Worm (Caenorhabditis elegans) whole organism, L2 larva: ENCODE data around the gene spig-8.
"Not testable (repeated sequence)": the region's sequence is repeated elsewhere in the genome, so short reads cannot be mapped to it uniquely, and the experiment has no call there.

ENCODE experiments used
- aly-2 ChIP-seq: fragments of 150-350 bp; optimal IDR thresholded peaks from 2 replicates; lab custom pipeline; 2014; ENCODE audit warnings: missing biosample characterization, missing genetic modification characterization
- blmp-1 ChIP-seq: sonication (generic microtip); optimal IDR thresholded peaks from 2 replicates; lab custom pipeline; 2017; ENCODE audit warnings: missing genetic modification characterization, mild to moderate bottlenecking, missing compliant biosample characterization, antibody characterized with exemption, moderate library complexity; ENCODE audit not compliant: insufficient read depth
- ceh-82 ChIP-seq: fragments of 150-350 bp; optimal IDR thresholded peaks from 2 replicates; lab custom pipeline; 2014; ENCODE audit warnings: missing biosample characterization, missing genetic modification characterization
- dmd-4 ChIP-seq: sonication (generic microtip); optimal IDR thresholded peaks from 2 replicates; lab custom pipeline; 2017; ENCODE audit warnings: missing biosample characterization, missing genetic modification characterization
- lin-39 ChIP-seq: fragments of 150-350 bp; optimal IDR thresholded peaks from 2 replicates; lab custom pipeline; 2014; ENCODE audit warnings: missing biosample characterization, missing genetic modification reagents, missing genetic modification characterization
- mab-5 ChIP-seq: fragments of 150-350 bp; optimal IDR thresholded peaks from 2 replicates; lab custom pipeline; 2014; ENCODE audit warnings: missing biosample characterization, missing genetic modification characterization
- mdl-1 ChIP-seq, 2 experiments: fragments of 150-350 bp in 1 of 2; sonication (generic microtip) in 1 of 2; optimal IDR thresholded peaks; 2 replicates each; lab custom pipeline; 2017; ENCODE audit warnings: missing biosample characterization in 2 of 2, missing genetic modification characterization in 2 of 2
- nhr-12 ChIP-seq: fragments of 150-350 bp; optimal IDR thresholded peaks from 2 replicates; lab custom pipeline; 2014; ENCODE audit warnings: missing biosample characterization, missing genetic modification characterization
- nhr-237 ChIP-seq: fragments of 150-350 bp; optimal IDR thresholded peaks from 2 replicates; lab custom pipeline; 2014; ENCODE audit warnings: missing biosample characterization, missing genetic modification characterization
- peb-1 ChIP-seq: fragments of 150-350 bp; optimal IDR thresholded peaks from 2 replicates; lab custom pipeline; 2014; ENCODE audit warnings: missing biosample characterization, missing genetic modification characterization
- skn-1 ChIP-seq: sonication (generic microtip); optimal IDR thresholded peaks from 2 replicates; lab custom pipeline; 2017; ENCODE audit warnings: missing biosample characterization, missing genetic modification characterization
- snpc-4 ChIP-seq: fragments of 150-350 bp; optimal IDR thresholded peaks from 2 replicates; lab custom pipeline; 2014; ENCODE audit warnings: missing biosample characterization, missing genetic modification characterization
- unc-62 ChIP-seq: fragments of 150-350 bp; optimal IDR thresholded peaks from 2 replicates; lab custom pipeline; 2014; ENCODE audit warnings: missing biosample characterization, missing genetic modification reagents, missing genetic modification characterization
- zag-1 ChIP-seq: fragments of 150-350 bp; optimal IDR thresholded peaks from 2 replicates; lab custom pipeline; 2014; ENCODE audit warnings: missing biosample characterization, missing genetic modification characterization

ce11 chrV:7057795-7058194, 3.1 kb downstream of the spig-8 start, which contains the start of gene Y57E12AL.2:
- TF ChIP-seq mab-5 (tag; lab: Kevin White, UChicago); snpc-4 (tag; lab: Kevin White, UChicago); dmd-4 (tag; lab: Kevin White, UChicago); zag-1 (tag; lab: Kevin White, UChicago); skn-1 (tag; lab: Kevin White, UChicago); nhr-12; unc-62; mdl-1 (tag; optimal IDR thresholded peaks at IDR 0.05; lab: Kevin White, UChicago); nhr-237; lin-39 (tag; lab: Kevin White, UChicago); aly-2; peb-1 (tag; lab: Kevin White, UChicago); ceh-82; blmp-1 (tag; lab: Kevin White, UChicago): not testable (repeated sequence)
